Worm (Caenorhabditis elegans) whole organism, L1 larva: Measurements from ENCODE around the gene srsx-22.
A peak's percentile ranks its signal among the peaks of the same experiment; 100 is the strongest.

Experiments used
- elt-2 ChIP-seq: sonication (generic microtip); optimal IDR thresholded peaks from 2 replicates; lab custom pipeline; 2016; ENCODE audit warnings: missing genetic modification characterization, mild to moderate bottlenecking, inconsistent platforms, missing compliant biosample characterization, missing genetic modification reagents
- unc-130 ChIP-seq: fragments of 150-350 bp; optimal IDR thresholded peaks from 2 replicates; lab custom pipeline; 2017; ENCODE audit warnings: missing biosample characterization, missing genetic modification characterization, inconsistent platforms

Gene srsx-22

DNA sequence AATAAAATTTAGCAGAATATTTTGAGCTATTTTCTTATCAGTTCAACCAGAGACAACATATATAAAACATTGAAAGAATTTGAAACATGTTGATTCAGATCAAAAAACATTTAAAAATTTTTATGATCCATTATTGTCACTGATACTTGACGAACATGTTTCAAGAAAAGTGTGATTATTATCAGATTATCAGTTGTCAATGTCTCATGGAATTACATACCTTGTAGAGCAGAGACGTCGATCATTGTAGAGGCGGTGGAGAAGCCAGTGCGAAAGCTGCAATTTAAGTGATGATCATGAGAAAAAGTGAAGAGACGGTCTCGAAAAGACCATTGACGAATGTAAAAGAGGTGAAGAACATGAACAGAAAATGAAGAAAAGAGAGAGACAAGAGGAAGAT lies 50.9 kb downstream of the srsx-22 start, which contains the start of gene F52E1.9:
Gene F52E1.9, minus strand, starts transcription at position 278 of the 400 bp plus-strand sequence.
- TF ChIP-seq unc-130 (tag; lab: Kevin White, UChicago) (no peak), elt-2 (tag; lab: Kevin White, UChicago) (peak; percentile 68)
